Fruit fly (Drosophila melanogaster) whole organism, embryonic: ENCODE data around the gene CG13012.

Experiments
- Ada2b ChIP-seq: fragments of 200-800 bp; sonication (Bioruptor generic); IDR thresholded peaks from 2 replicates; pipeline ENCODE4 v1.3.6; 2022; ENCODE audit warnings: missing biosample characterization, missing genetic modification characterization
- Bgb ChIP-seq: fragments of 200-800 bp; sonication (Bioruptor generic); IDR thresholded peaks from 2 replicates; pipeline ENCODE4 v1.3.6; 2022; ENCODE audit warnings: missing biosample characterization, missing genetic modification characterization; ENCODE audit not compliant: partially characterized antibody
- CG10462 ChIP-seq: fragments of 200-800 bp; sonication (Bioruptor generic); optimal IDR thresholded peaks from 2 replicates; lab custom pipeline; 2016; ENCODE audit warnings: missing biosample characterization, missing genetic modification characterization
- CG10979 ChIP-seq: fragments of 200-800 bp; sonication (Bioruptor generic); optimal IDR thresholded peaks from 2 replicates; lab custom pipeline; 2018; ENCODE audit warnings: missing biosample characterization, mild to moderate bottlenecking, missing genetic modification characterization, moderate library complexity
- CG11695 ChIP-seq: fragments of 200-800 bp; sonication (Bioruptor generic); IDR thresholded peaks from 3 replicates; pipeline ENCODE4 v1.3.6; 2022; ENCODE audit warnings: missing biosample characterization, missing genetic modification characterization
- CG12155 ChIP-seq: fragments of 200-800 bp; sonication (Bioruptor generic); optimal IDR thresholded peaks from 3 replicates; lab custom pipeline; 2016; ENCODE audit warnings: missing biosample characterization, missing genetic modification characterization
- CG12391 ChIP-seq: fragments of 200-800 bp; sonication (Bioruptor generic); optimal IDR thresholded peaks from 3 replicates; lab custom pipeline; 2018; ENCODE audit warnings: missing biosample characterization, mild to moderate bottlenecking, missing genetic modification characterization, moderate library complexity
- CG12659 ChIP-seq: fragments of 200-800 bp; sonication (Bioruptor generic); optimal IDR thresholded peaks from 3 replicates; lab custom pipeline; 2017; ENCODE audit warnings: mild to moderate bottlenecking, missing biosample characterization, missing genetic modification reagents, missing genetic modification characterization
- CG14441 ChIP-seq: fragments of 200-800 bp; sonication (Bioruptor generic); IDR thresholded peaks from 2 replicates; pipeline ENCODE4 v1.3.6; 2022; ENCODE audit warnings: missing biosample characterization, missing genetic modification characterization
- CG14965 ChIP-seq: fragments of 200-800 bp; sonication (Bioruptor generic); optimal IDR thresholded peaks from 2 replicates; lab custom pipeline; 2016; ENCODE audit warnings: missing biosample characterization, missing genetic modification characterization, borderline replicate concordance
- CG15601 ChIP-seq: fragments of 200-800 bp; sonication (Bioruptor generic); optimal IDR thresholded peaks from 3 replicates; lab custom pipeline; 2019; ENCODE audit warnings: missing biosample characterization, mild to moderate bottlenecking, missing genetic modification characterization, moderate library complexity
- CG16815 ChIP-seq: fragments of 200-800 bp; sonication (Bioruptor generic); optimal IDR thresholded peaks from 3 replicates; lab custom pipeline; 2017; ENCODE audit warnings: missing biosample characterization, mild to moderate bottlenecking, missing genetic modification characterization
- CG17186 ChIP-seq: fragments of 200-800 bp; sonication (Bioruptor generic); optimal IDR thresholded peaks from 3 replicates; lab custom pipeline; 2017; ENCODE audit warnings: missing biosample characterization, missing genetic modification reagents, missing genetic modification characterization
- CG2120 ChIP-seq: fragments of 200-800 bp; sonication (Bioruptor generic); optimal IDR thresholded peaks from 3 replicates; lab custom pipeline; 2016; ENCODE audit warnings: missing biosample characterization, missing genetic modification characterization
- CG30431 ChIP-seq: fragments of 200-800 bp; sonication (Bioruptor generic); optimal IDR thresholded peaks from 2 replicates; lab custom pipeline; 2017; ENCODE audit warnings: missing biosample characterization, missing genetic modification characterization
- CG31388 ChIP-seq: fragments of 200-800 bp; sonication (Bioruptor generic); optimal IDR thresholded peaks from 2 replicates; lab custom pipeline; 2016; ENCODE audit warnings: missing biosample characterization, missing genetic modification characterization
- CG34376 ChIP-seq: fragments of 200-800 bp; sonication (Bioruptor generic); optimal IDR thresholded peaks from 2 replicates; lab custom pipeline; 2018; ENCODE audit warnings: missing biosample characterization, mild to moderate bottlenecking, missing genetic modification characterization
- CG8290 ChIP-seq, 3 experiments: fragments of 200-800 bp; sonication (Bioruptor generic); optimal IDR thresholded peaks; 2 replicates each; lab custom pipeline; 2016 to 2019; ENCODE audit warnings: missing biosample characterization in 3 of 3, missing genetic modification characterization in 3 of 3, mild to moderate bottlenecking in 2 of 3, moderate library complexity in 1 of 3
- CG8359 ChIP-seq: fragments of 200-800 bp; sonication (Bioruptor generic); optimal IDR thresholded peaks from 2 replicates; lab custom pipeline; 2017; ENCODE audit warnings: missing biosample characterization, mild to moderate bottlenecking, missing genetic modification characterization, borderline replicate concordance
- CG9817 ChIP-seq: fragments of 200-800 bp; sonication (Bioruptor generic); optimal IDR thresholded peaks from 2 replicates; lab custom pipeline; 2018; ENCODE audit warnings: missing biosample characterization, mild to moderate bottlenecking, missing genetic modification characterization, moderate library complexity
- CHES-1-like ChIP-seq: fragments of 200-800 bp; sonication (Bioruptor generic); optimal IDR thresholded peaks from 2 replicates; lab custom pipeline; 2016; ENCODE audit warnings: missing biosample characterization, missing genetic modification characterization
- CTCF ChIP-seq: fragments of 200-800 bp; sonication (Bioruptor generic); optimal IDR thresholded peaks from 2 replicates; lab custom pipeline; 2017; ENCODE audit warnings: missing biosample characterization, mild to moderate bottlenecking, missing genetic modification characterization, moderate library complexity
- D19B ChIP-seq: fragments of 200-800 bp; sonication (Bioruptor generic); optimal IDR thresholded peaks from 2 replicates; lab custom pipeline; 2017; ENCODE audit warnings: missing biosample characterization, mild to moderate bottlenecking, missing genetic modification characterization
- Dad ChIP-seq: fragments of 200-800 bp; sonication (Bioruptor generic); optimal IDR thresholded peaks from 3 replicates; lab custom pipeline; 2016; ENCODE audit warnings: missing biosample characterization, missing genetic modification characterization
- Dref ChIP-seq: fragments of 200-800 bp; sonication (Bioruptor generic); IDR thresholded peaks from 2 replicates; pipeline ENCODE4 v1.3.6; 2022; ENCODE audit warnings: missing biosample characterization, missing genetic modification characterization
- Fer2 ChIP-seq: fragments of 200-800 bp; sonication (Bioruptor generic); optimal IDR thresholded peaks from 2 replicates; lab custom pipeline; 2018; ENCODE audit warnings: missing biosample characterization, mild to moderate bottlenecking, missing genetic modification characterization, moderate library complexity
- Hand ChIP-seq: fragments of 200-800 bp; sonication (Bioruptor generic); optimal IDR thresholded peaks from 2 replicates; lab custom pipeline; 2017; ENCODE audit warnings: mild to moderate bottlenecking, missing biosample characterization, missing genetic modification reagents, missing genetic modification characterization
- Lim3 ChIP-seq: fragments of 200-800 bp; sonication (Bioruptor generic); IDR thresholded peaks from 2 replicates; pipeline ENCODE4 v1.3.6; 2022; ENCODE audit warnings: missing biosample characterization, missing genetic modification characterization
- Lpt ChIP-seq: fragments of >200 bp; optimal IDR thresholded peaks from 2 replicates; lab custom pipeline; 2018; ENCODE audit warnings: missing biosample characterization, missing genetic modification characterization
- MTF-1 ChIP-seq: fragments of 200-800 bp; sonication (Bioruptor generic); optimal IDR thresholded peaks from 2 replicates; lab custom pipeline; 2018; ENCODE audit warnings: missing biosample characterization, mild to moderate bottlenecking, missing genetic modification characterization, borderline replicate concordance
- Med ChIP-seq: fragments of 200-800 bp; sonication (Bioruptor generic); peaks from one replicate; lab custom pipeline; 2016; ENCODE audit warnings: missing biosample characterization, missing genetic modification characterization, mild to moderate bottlenecking, inconsistent platforms, moderate library complexity
- Sox100B ChIP-seq: fragments of 200-800 bp; sonication (Bioruptor generic); optimal IDR thresholded peaks from 3 replicates; lab custom pipeline; 2018; ENCODE audit warnings: missing biosample characterization, mild to moderate bottlenecking, missing genetic modification characterization
- Spps ChIP-seq: fragments of 200-800 bp; sonication (Bioruptor generic); optimal IDR thresholded peaks from 2 replicates; lab custom pipeline; 2018; ENCODE audit warnings: missing biosample characterization, mild to moderate bottlenecking, missing genetic modification characterization
- TFAM ChIP-seq: fragments of 200-800 bp; sonication (Bioruptor generic); optimal IDR thresholded peaks from 2 replicates; lab custom pipeline; 2017; ENCODE audit warnings: missing biosample characterization, missing genetic modification characterization, inconsistent platforms
- al ChIP-seq: fragments of 200-800 bp; sonication (Bioruptor generic); IDR thresholded peaks from 2 replicates; pipeline ENCODE4 v1.3.6; 2022; ENCODE audit warnings: missing biosample characterization, missing genetic modification characterization
- ara ChIP-seq: fragments of 200-800 bp; sonication (Bioruptor generic); IDR thresholded peaks from 2 replicates; pipeline ENCODE4 v1.3.6; 2022; ENCODE audit warnings: missing biosample characterization, missing genetic modification characterization
- cato ChIP-seq: fragments of 200-800 bp; sonication (Bioruptor generic); optimal IDR thresholded peaks from 2 replicates; lab custom pipeline; 2016; ENCODE audit warnings: missing biosample characterization, missing genetic modification characterization, borderline replicate concordance
- crol ChIP-seq: fragments of 200-800 bp; sonication (Bioruptor generic); IDR thresholded peaks from 2 replicates; pipeline ENCODE4 v1.3.6; 2022; ENCODE audit warnings: missing biosample characterization, missing genetic modification characterization
- en ChIP-seq: fragments of 200-800 bp; sonication (Bioruptor generic); optimal IDR thresholded peaks from 2 replicates; lab custom pipeline; 2016; ENCODE audit warnings: missing biosample characterization, missing genetic modification characterization
- eyg ChIP-seq: fragments of 200-800 bp; sonication (Bioruptor generic); optimal IDR thresholded peaks from 3 replicates; lab custom pipeline; 2016; ENCODE audit warnings: missing biosample characterization, missing genetic modification characterization
- gcm2 ChIP-seq: fragments of 200-800 bp; sonication (Bioruptor generic); optimal IDR thresholded peaks from 2 replicates; lab custom pipeline; 2016; ENCODE audit warnings: missing biosample characterization, missing genetic modification characterization
- jing ChIP-seq: fragments of 200-800 bp; sonication (Bioruptor generic); optimal IDR thresholded peaks from 2 replicates; lab custom pipeline; 2018; ENCODE audit warnings: missing biosample characterization, mild to moderate bottlenecking, missing genetic modification characterization
- maf-S ChIP-seq: fragments of 200-800 bp; sonication (Bioruptor generic); optimal IDR thresholded peaks from 2 replicates; lab custom pipeline; 2016; ENCODE audit warnings: missing biosample characterization, missing genetic modification characterization
- nom ChIP-seq: fragments of 200-800 bp; sonication (Bioruptor generic); optimal IDR thresholded peaks from 2 replicates; lab custom pipeline; 2017; ENCODE audit warnings: missing biosample characterization, missing genetic modification characterization, mild to moderate bottlenecking, moderate library complexity, missing genetic modification reagents
- org-1 ChIP-seq: fragments of 200-800 bp; sonication (Bioruptor generic); optimal IDR thresholded peaks from 2 replicates; lab custom pipeline; 2017; ENCODE audit warnings: missing biosample characterization, missing genetic modification characterization
- otp ChIP-seq: fragments of 200-800 bp; sonication (Bioruptor generic); IDR thresholded peaks from 3 replicates; pipeline ENCODE4, ENCODE4 v1.3.6; 2022; ENCODE audit warnings: missing biosample characterization, missing genetic modification characterization
- p53 ChIP-seq: fragments of 200-800 bp; sonication (Bioruptor generic); optimal IDR thresholded peaks from 2 replicates; lab custom pipeline; 2016; ENCODE audit warnings: missing biosample characterization, missing genetic modification characterization
- pros ChIP-seq: fragments of 200-800 bp; sonication (Bioruptor generic); optimal IDR thresholded peaks from 3 replicates; lab custom pipeline; 2019; ENCODE audit warnings: missing biosample characterization, mild to moderate bottlenecking, missing genetic modification characterization, moderate library complexity
- slbo ChIP-seq: fragments of 200-800 bp; sonication (Bioruptor generic); IDR thresholded peaks from 2 replicates; pipeline ENCODE4 v1.3.6; 2022; ENCODE audit warnings: missing biosample characterization, missing genetic modification characterization
- unpg ChIP-seq: fragments of 200-800 bp; sonication (Bioruptor generic); optimal IDR thresholded peaks from 3 replicates; lab custom pipeline; 2018; ENCODE audit warnings: missing biosample characterization, mild to moderate bottlenecking, missing genetic modification characterization, moderate library complexity
- zfh2 ChIP-seq: fragments of 200-800 bp; sonication (Bioruptor generic); optimal IDR thresholded peaks from 2 replicates; lab custom pipeline; 2016; ENCODE audit warnings: missing biosample characterization, missing genetic modification characterization

The CG13012 gene

dm6 chrX:16691440-16691839 lies 14.9 kb upstream of the CG13012 start (continued):
- TF ChIP-seq CG10979 (peak; percentile 87), CG9817 (tag; lab: Kevin White, UChicago) (peak; percentile 71), Hand (GFP tag; lab: Kevin White, UChicago) (no peak), crol (GFP tag; lab: Robert Waterston, UW) (peak; percentile 52), eyg (GFP tag; lab: Kevin White, UChicago) (peak; percentile 69), unpg (GFP tag; lab: Kevin White, UChicago) (peak; percentile 91), Dref (GFP tag; lab: Robert Waterston, UW) (no peak), CG8359 (GFP tag; lab: Kevin White, UChicago) (peak; percentile 67), CG15601 (peak; percentile 78), org-1 (GFP tag; lab: Kevin White, UChicago) (peak; percentile 82), ara (GFP tag; lab: Robert Waterston, UW) (peak; percentile 93), jing (GFP tag; lab: Kevin White, UChicago) (peak; percentile 89), D19B (GFP tag; lab: Kevin White, UChicago) (no peak), Lim3 (GFP tag; lab: Robert Waterston, UW) (peak; percentile 46; the same call in 1 of the 2 replicates), p53 (GFP tag; lab: Kevin White, UChicago) (peak; percentile 31), CG2120 (GFP tag; lab: Kevin White, UChicago) (peak; percentile 67), Spps (tag; lab: Kevin White, UChicago) (peak; percentile 71), CG12659 (peak; percentile 76), Fer2 (tag; lab: Kevin White, UChicago) (peak; percentile 29), CG12155 (peak; percentile 58), CHES-1-like (GFP tag; lab: Kevin White, UChicago) (peak; percentile 69), CTCF (GFP tag; lab: Kevin White, UChicago) (peak; percentile 49), CG34376 (no peak), CG16815 (peak; percentile 76), slbo (peak; percentile 82), nom (GFP tag; lab: Kevin White, UChicago) (no peak), Med (GFP tag; lab: Kevin White, UChicago) (peak; percentile 98), CG8290 (GFP tag; optimal IDR thresholded peaks at IDR 0.05; lab: Kevin White, UChicago) (peak; percentile 65), CG8290 (tag; optimal IDR thresholded peaks at IDR 0.05; lab: Kevin White, UChicago) (peak in 1 of 2 experiments; percentile 88), CG11695 (GFP tag; lab: Robert Waterston, UW) (peak; percentile 83), Ada2b (GFP tag; lab: Robert Waterston, UW) (peak; percentile 89), CG10462 (GFP tag; lab: Kevin White, UChicago) (peak; percentile 74), TFAM (GFP tag; lab: Kevin White, UChicago) (peak; percentile 66), MTF-1 (peak; percentile 75), CG12391 (peak; percentile 87), pros (GFP tag; lab: Kevin White, UChicago) (no peak), Bgb (GFP tag; lab: Robert Waterston, UW) (no peak), zfh2 (peak; percentile 33), gcm2 (GFP tag; lab: Kevin White, UChicago) (peak; percentile 63), CG14441 (GFP tag; lab: Robert Waterston, UW) (peak; percentile 89), cato (peak; percentile 68), CG31388 (GFP tag; lab: Kevin White, UChicago) (peak; percentile 63), al (GFP tag; lab: Robert Waterston, UW) (peak; percentile 63), CG30431 (GFP tag; lab: Kevin White, UChicago) (peak; percentile 74), Lpt (no peak), Dad (GFP tag; lab: Kevin White, UChicago) (peak; percentile 87), en (peak; percentile 64), CG17186 (GFP tag; lab: Kevin White, UChicago) (peak; percentile 35), CG14965 (GFP tag; lab: Kevin White, UChicago) (peak; percentile 28), maf-S (GFP tag; lab: Kevin White, UChicago) (peak; percentile 73), otp (GFP tag; lab: Robert Waterston, UW) (peak; percentile 87), Sox100B (GFP tag; lab: Kevin White, UChicago) (peak; percentile 80)
